Fruit fly (Drosophila melanogaster): Measurements from ENCODE around the gene baz.

Gene baz

DNA sequence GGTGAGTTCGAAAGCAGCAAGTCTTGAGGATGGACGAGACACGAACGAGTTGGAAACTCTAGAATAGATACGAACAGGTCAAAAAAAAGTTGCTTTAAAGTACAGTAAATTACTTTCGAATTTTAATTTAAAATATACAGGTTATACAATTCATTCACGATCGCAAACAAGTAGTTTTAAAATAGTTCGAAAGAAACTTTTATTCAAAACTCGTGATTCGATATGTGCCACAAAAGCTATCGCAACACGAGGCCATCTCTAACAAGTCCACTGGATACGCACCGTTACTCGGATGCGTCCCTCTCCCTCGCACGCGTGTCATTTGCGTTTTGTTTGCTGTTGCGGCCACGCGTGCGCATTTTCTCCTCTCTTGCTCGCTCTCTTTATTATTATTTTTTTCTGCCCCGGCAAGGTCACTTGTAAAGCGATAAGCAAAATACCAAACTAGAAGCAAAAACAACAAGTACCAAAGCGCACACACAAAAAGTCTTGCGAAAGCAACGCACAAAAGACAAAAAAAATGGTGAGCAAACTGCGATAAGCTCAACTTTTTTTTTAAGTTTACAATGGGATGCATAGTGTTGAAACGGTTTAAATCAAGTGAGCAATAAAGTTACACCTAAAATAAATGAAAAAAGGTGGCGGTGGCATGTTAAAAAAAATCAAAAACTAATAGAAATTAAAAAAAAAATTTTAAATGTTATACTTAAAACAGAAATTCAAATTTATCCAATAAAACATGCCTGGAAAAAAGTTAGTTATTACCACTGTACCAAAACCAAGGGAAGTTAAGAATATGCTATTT lies 34.6 kb upstream of the baz start (continued):
- TF ChIP-seq CG33557 (GFP tag; optimal IDR thresholded peaks at IDR 0.05) (peak; percentile 69), psq (GFP tag; optimal IDR thresholded peaks at IDR 0.05) (no peak), CG4730 (GFP tag; IDR thresholded peaks at IDR 0.05) (peak; percentile 62), CG11695 (GFP tag; IDR thresholded peaks at IDR 0.05) (peak; percentile 83), CG1832 (GFP tag; optimal IDR thresholded peaks at IDR 0.05) (peak; percentile 75), gce (GFP tag; IDR thresholded peaks at IDR 0.05) (no peak), CG16815 (GFP tag; optimal IDR thresholded peaks at IDR 0.05) (no peak), ATbp (GFP tag; optimal IDR thresholded peaks at IDR 0.05) (no peak), Rfx (GFP tag; IDR thresholded peaks at IDR 0.05) (peak; percentile 83), cad (GFP tag; optimal IDR thresholded peaks at IDR 0.05) (no peak), lmd (GFP tag; IDR thresholded peaks at IDR 0.05) (peak; percentile 80), bbx (GFP tag; IDR thresholded peaks at IDR 0.05; ENCODE audit: partially characterized antibody) (peak; percentile 92), Aef1 (GFP tag; IDR thresholded peaks at IDR 0.05) (peak; percentile 69), gro (GFP tag; optimal IDR thresholded peaks at IDR 0.05) (peak; percentile 41), Sox102F (GFP tag; optimal IDR thresholded peaks at IDR 0.05) (peak; percentile 64), crp (GFP tag; optimal IDR thresholded peaks at IDR 0.05) (no peak), mld (GFP tag; IDR thresholded peaks at IDR 0.05; ENCODE audit: partially characterized antibody) (peak; percentile 90; the same call in 2 of the 3 replicates), lov (optimal IDR thresholded peaks at IDR 0.05) (no peak), lov (GFP tag; IDR thresholded peaks at IDR 0.05) (no peak), Side (GFP tag; optimal IDR thresholded peaks at IDR 0.05) (peak; percentile 26), fu2 (GFP tag; optimal IDR thresholded peaks at IDR 0.05) (no peak), cg (GFP tag; optimal IDR thresholded peaks at IDR 0.05) (peak; percentile 12), CG4617 (GFP tag; optimal IDR thresholded peaks at IDR 0.05; ENCODE audit: borderline replicate concordance) (no peak), vnd (GFP tag; IDR thresholded peaks at IDR 0.05; ENCODE audit: partially characterized antibody) (peak; percentile 92), Dll (GFP tag; IDR thresholded peaks at IDR 0.05; ENCODE audit: partially characterized antibody) (peak; percentile 98), CG1602 (GFP tag; optimal IDR thresholded peaks at IDR 0.05) (peak; percentile 33), ro (GFP tag; IDR thresholded peaks at IDR 0.05) (no peak), oc (tag; optimal IDR thresholded peaks at IDR 0.05) (no peak), CG2678 (tag; optimal IDR thresholded peaks at IDR 0.05) (peak; percentile 89), Poxn (GFP tag; IDR thresholded peaks at IDR 0.05) (no peak), Fer1 (GFP tag; optimal IDR thresholded peaks at IDR 0.05) (peak; percentile 85), CG10147 (GFP tag; optimal IDR thresholded peaks at IDR 0.05) (peak; percentile 72), Xbp1 (GFP tag; optimal IDR thresholded peaks at IDR 0.05) (peak; percentile 43), CG12769 (tag; optimal IDR thresholded peaks at IDR 0.05) (peak; percentile 54), MBD-R2 (GFP tag; IDR thresholded peaks at IDR 0.05) (0 out of 2 replicates have a peak, but pooled peaks have one; percentile 7), Atf3 (GFP tag; optimal IDR thresholded peaks at IDR 0.05) (no peak), ttk (GFP tag; IDR thresholded peaks at IDR 0.05) (peak; percentile 58), klu (GFP tag; IDR thresholded peaks at IDR 0.05) (no peak), CG12299 (tag; optimal IDR thresholded peaks at IDR 0.05) (no peak), Fer3 (tag; optimal IDR thresholded peaks at IDR 0.05) (peak; percentile 85), CG12155 (GFP tag; optimal IDR thresholded peaks at IDR 0.05) (peak; percentile 24), ash1 (GFP tag; optimal IDR thresholded peaks at IDR 0.05) (no peak), tin (GFP tag; optimal IDR thresholded peaks at IDR 0.05) (peak; percentile 24), Hmx (GFP tag; optimal IDR thresholded peaks at IDR 0.05) (peak; percentile 24), CG11696 (GFP tag; IDR thresholded peaks at IDR 0.05) (peak; percentile 44), CG14667 (GFP tag; IDR thresholded peaks at IDR 0.05) (peak; percentile 45), stwl (tag; optimal IDR thresholded peaks at IDR 0.05) (peak; percentile 34), CG30403 (GFP tag; optimal IDR thresholded peaks at IDR 0.05) (peak; percentile 32), gcm2 (GFP tag; optimal IDR thresholded peaks at IDR 0.05) (no peak)

Measured in whole organism, embryonic.